Fruit fly (Drosophila melanogaster) whole organism, embryonic: ENCODE results near the gene CG12661.

ENCODE experiments used
- Bgb ChIP-seq: fragments of 200-800 bp; sonication (Bioruptor generic); IDR thresholded peaks from 2 replicates; pipeline ENCODE4 v1.3.6; 2022; ENCODE audit warnings: missing biosample characterization, missing genetic modification characterization; ENCODE audit not compliant: partially characterized antibody
- Blimp-1 ChIP-seq: fragments of 200-800 bp; sonication (Bioruptor generic); optimal IDR thresholded peaks from 3 replicates; lab custom pipeline; 2018; ENCODE audit warnings: missing biosample characterization, missing genetic modification characterization, mild to moderate bottlenecking, moderate library complexity, missing genetic modification reagents
- CG10543 ChIP-seq: fragments of 200-800 bp; sonication (Bioruptor generic); optimal IDR thresholded peaks from 3 replicates; lab custom pipeline; 2017; ENCODE audit warnings: missing biosample characterization, mild to moderate bottlenecking, missing genetic modification characterization, moderate library complexity
- CG11456 ChIP-seq: fragments of 200-800 bp; sonication (Bioruptor generic); IDR thresholded peaks from 3 replicates; pipeline ENCODE4 v1.3.6; 2022; ENCODE audit warnings: missing biosample characterization, missing genetic modification characterization
- CG11723 ChIP-seq: fragments of 200-800 bp; sonication (Bioruptor generic); optimal IDR thresholded peaks from 2 replicates; lab custom pipeline; 2017; ENCODE audit warnings: missing biosample characterization, mild to moderate bottlenecking, missing genetic modification characterization
- CG12299 ChIP-seq: fragments of 200-800 bp; sonication (Bioruptor generic); optimal IDR thresholded peaks from 2 replicates; lab custom pipeline; 2018; ENCODE audit warnings: missing biosample characterization, mild to moderate bottlenecking, missing genetic modification characterization
- CG12391 ChIP-seq: fragments of 200-800 bp; sonication (Bioruptor generic); optimal IDR thresholded peaks from 3 replicates; lab custom pipeline; 2018; ENCODE audit warnings: missing biosample characterization, mild to moderate bottlenecking, missing genetic modification characterization, moderate library complexity
- CG14965 ChIP-seq: fragments of 200-800 bp; sonication (Bioruptor generic); optimal IDR thresholded peaks from 2 replicates; lab custom pipeline; 2016; ENCODE audit warnings: missing biosample characterization, missing genetic modification characterization, borderline replicate concordance
- CG15073 ChIP-seq: fragments of 200-800 bp; sonication (Bioruptor generic); optimal IDR thresholded peaks from 2 replicates; lab custom pipeline; 2016; ENCODE audit warnings: missing biosample characterization, missing genetic modification characterization
- CG16779 ChIP-seq: fragments of 200-800 bp; sonication (Bioruptor generic); IDR thresholded peaks from 2 replicates; pipeline ENCODE4 v1.3.6; 2022; ENCODE audit warnings: missing biosample characterization, missing genetic modification characterization
- CG17328 ChIP-seq: fragments of 200-800 bp; sonication (Bioruptor generic); IDR thresholded peaks from 2 replicates; pipeline ENCODE4 v1.3.6; 2022; ENCODE audit warnings: missing biosample characterization, missing genetic modification characterization
- CG2116 ChIP-seq: fragments of 200-800 bp; sonication (Bioruptor generic); optimal IDR thresholded peaks from 3 replicates; lab custom pipeline; 2018; ENCODE audit warnings: missing biosample characterization, mild to moderate bottlenecking, missing genetic modification characterization
- CG31365 ChIP-seq: fragments of 200-800 bp; sonication (Bioruptor generic); optimal IDR thresholded peaks from 2 replicates; lab custom pipeline; 2018; ENCODE audit warnings: missing biosample characterization, mild to moderate bottlenecking, missing genetic modification characterization
- CG31441 ChIP-seq: fragments of 200-800 bp; sonication (Bioruptor generic); IDR thresholded peaks from 2 replicates; pipeline ENCODE4 v1.3.6; 2022; ENCODE audit warnings: missing biosample characterization, missing genetic modification characterization
- CG3838 ChIP-seq: fragments of 200-800 bp; sonication (Bioruptor generic); optimal IDR thresholded peaks from 3 replicates; lab custom pipeline; 2016; ENCODE audit warnings: missing biosample characterization, missing genetic modification characterization
- CG6683 ChIP-seq: fragments of 200-800 bp; sonication (Bioruptor generic); optimal IDR thresholded peaks from 2 replicates; lab custom pipeline; 2017; ENCODE audit warnings: missing biosample characterization, mild to moderate bottlenecking, missing genetic modification characterization, missing genetic modification reagents
- CG6813 ChIP-seq: fragments of 200-800 bp; sonication (Bioruptor generic); optimal IDR thresholded peaks from 2 replicates; lab custom pipeline; 2017; ENCODE audit warnings: missing biosample characterization, missing genetic modification characterization, mild to moderate bottlenecking, moderate library complexity, missing genetic modification reagents
- CG7745 ChIP-seq: fragments of 200-800 bp; sonication (Bioruptor generic); optimal IDR thresholded peaks from 2 replicates; lab custom pipeline; 2018; ENCODE audit warnings: missing biosample characterization, mild to moderate bottlenecking, missing genetic modification characterization, moderate library complexity
- CG7987 ChIP-seq: fragments of 200-800 bp; sonication (Bioruptor generic); optimal IDR thresholded peaks from 2 replicates; lab custom pipeline; 2018; ENCODE audit warnings: missing biosample characterization, mild to moderate bottlenecking, missing genetic modification characterization, moderate library complexity
- Chrac-16 ChIP-seq: fragments of 200-800 bp; sonication (Bioruptor generic); optimal IDR thresholded peaks from 3 replicates; lab custom pipeline; 2016; ENCODE audit warnings: missing biosample characterization, missing genetic modification characterization
- CoRest ChIP-seq: fragments of 200-800 bp; sonication (Bioruptor generic); optimal IDR thresholded peaks from 3 replicates; lab custom pipeline; 2018; ENCODE audit warnings: missing biosample characterization, mild to moderate bottlenecking, missing genetic modification characterization, moderate library complexity
- Dek ChIP-seq: fragments of 200-800 bp; sonication (Bioruptor generic); optimal IDR thresholded peaks from 3 replicates; lab custom pipeline; 2019; ENCODE audit warnings: missing biosample characterization, mild to moderate bottlenecking, missing genetic modification characterization, moderate library complexity
- E2f2 ChIP-seq: fragments of 200-800 bp; sonication (Bioruptor generic); IDR thresholded peaks from 2 replicates; pipeline ENCODE4 v1.3.6; 2022; ENCODE audit warnings: missing biosample characterization, missing genetic modification characterization
- Hmx ChIP-seq: fragments of 200-800 bp; sonication (Bioruptor generic); optimal IDR thresholded peaks from 2 replicates; lab custom pipeline; 2016; ENCODE audit warnings: missing biosample characterization, missing genetic modification characterization
- Hsf ChIP-seq: fragments of 200-800 bp; sonication (Bioruptor generic); optimal IDR thresholded peaks from 3 replicates; lab custom pipeline; 2016; ENCODE audit warnings: missing biosample characterization, missing genetic modification characterization
- Oli ChIP-seq: fragments of 200-800 bp; sonication (Bioruptor generic); optimal IDR thresholded peaks from 2 replicates; lab custom pipeline; 2018; ENCODE audit warnings: missing biosample characterization, mild to moderate bottlenecking, missing genetic modification characterization, moderate library complexity
- Poxn ChIP-seq: fragments of 200-800 bp; sonication (Bioruptor generic); IDR thresholded peaks from 2 replicates; pipeline ENCODE4 v1.3.6; 2022; ENCODE audit warnings: missing biosample characterization, missing genetic modification characterization
- Xrp1 ChIP-seq: fragments of 200-800 bp; sonication (Bioruptor generic); IDR thresholded peaks from 2 replicates; pipeline ENCODE4 v1.3.6; 2022; ENCODE audit warnings: missing biosample characterization, missing genetic modification characterization
- ac ChIP-seq: fragments of 200-800 bp; sonication (Bioruptor generic); optimal IDR thresholded peaks from 3 replicates; lab custom pipeline; 2017; ENCODE audit warnings: missing biosample characterization, mild to moderate bottlenecking, missing genetic modification characterization
- amos ChIP-seq: fragments of 200-800 bp; sonication (Bioruptor generic); IDR thresholded peaks from 2 replicates; pipeline ENCODE4 v1.3.6; 2022; ENCODE audit warnings: missing biosample characterization, missing genetic modification characterization; ENCODE audit not compliant: partially characterized antibody
- aop ChIP-seq: fragments of 200-800 bp; sonication (Bioruptor generic); IDR thresholded peaks from 2 replicates; pipeline ENCODE4 v1.3.6; 2022; ENCODE audit warnings: missing biosample characterization, missing genetic modification characterization
- az2 ChIP-seq: fragments of 200-800 bp; sonication (Bioruptor generic); optimal IDR thresholded peaks from 3 replicates; lab custom pipeline; 2016; ENCODE audit warnings: missing biosample characterization, missing genetic modification characterization
- gsb ChIP-seq: fragments of 200-800 bp; sonication (Bioruptor generic); IDR thresholded peaks from 2 replicates; pipeline ENCODE4 v1.3.6; 2022; ENCODE audit warnings: missing biosample characterization, missing genetic modification characterization
- gsb-n ChIP-seq: fragments of 200-800 bp; sonication (Bioruptor generic); optimal IDR thresholded peaks from 3 replicates; lab custom pipeline; 2018; ENCODE audit warnings: missing biosample characterization, mild to moderate bottlenecking, missing genetic modification characterization
- hth ChIP-seq: fragments of >200 bp; optimal IDR thresholded peaks from 2 replicates; lab custom pipeline; 2017; ENCODE audit warnings: inconsistent platforms
- kni ChIP-seq: fragments of 200-800 bp; sonication (Bioruptor generic); optimal IDR thresholded peaks from 3 replicates; lab custom pipeline; 2017; ENCODE audit warnings: mild to moderate bottlenecking, missing biosample characterization, missing genetic modification reagents, missing genetic modification characterization
- lab ChIP-seq: fragments of 200-800 bp; sonication (Bioruptor generic); optimal IDR thresholded peaks from 3 replicates; lab custom pipeline; 2017; ENCODE audit warnings: missing biosample characterization, missing genetic modification characterization, mild to moderate bottlenecking, moderate library complexity, missing genetic modification reagents
- mld ChIP-seq: fragments of 200-800 bp; sonication (Bioruptor generic); IDR thresholded peaks from 3 replicates; pipeline ENCODE4 v1.3.6; 2022; ENCODE audit warnings: missing biosample characterization, missing genetic modification characterization; ENCODE audit not compliant: partially characterized antibody
- nau ChIP-seq: fragments of 200-800 bp; sonication (Bioruptor generic); optimal IDR thresholded peaks from 3 replicates; lab custom pipeline; 2017; ENCODE audit warnings: missing biosample characterization, mild to moderate bottlenecking, missing genetic modification characterization, missing genetic modification reagents
- peb ChIP-seq: fragments of 200-800 bp; sonication (Bioruptor generic); IDR thresholded peaks from 2 replicates; pipeline ENCODE4 v1.3.6; 2022; ENCODE audit warnings: missing biosample characterization, missing genetic modification characterization
- pita ChIP-seq: fragments of 200-800 bp; sonication (Bioruptor generic); optimal IDR thresholded peaks from 2 replicates; lab custom pipeline; 2017; ENCODE audit warnings: missing biosample characterization, mild to moderate bottlenecking, missing genetic modification characterization
- slou ChIP-seq: fragments of 200-800 bp; sonication (Bioruptor generic); optimal IDR thresholded peaks from 3 replicates; lab custom pipeline; 2016; ENCODE audit warnings: missing biosample characterization, missing genetic modification characterization
- sna ChIP-seq: fragments of 200-800 bp; sonication (Bioruptor generic); IDR thresholded peaks from 2 replicates; pipeline ENCODE4 v1.3.6; 2022; ENCODE audit warnings: missing biosample characterization, missing genetic modification characterization; ENCODE audit not compliant: partially characterized antibody
- ttk ChIP-seq: fragments of 200-800 bp; sonication (Bioruptor generic); IDR thresholded peaks from 2 replicates; pipeline ENCODE4 v2.1.2; 2022; ENCODE audit warnings: missing biosample characterization, missing genetic modification characterization
- tup ChIP-seq: fragments of 200-800 bp; sonication (Bioruptor generic); optimal IDR thresholded peaks from 2 replicates; lab custom pipeline; 2016; ENCODE audit warnings: missing biosample characterization, mild to moderate bottlenecking, missing genetic modification characterization, moderate library complexity
- vnd ChIP-seq: fragments of 200-800 bp; sonication (Bioruptor generic); IDR thresholded peaks from 3 replicates; pipeline ENCODE4 v1.3.6; 2022; ENCODE audit warnings: missing biosample characterization, missing genetic modification characterization; ENCODE audit not compliant: partially characterized antibody
- wdn ChIP-seq: fragments of 200-800 bp; sonication (Bioruptor generic); IDR thresholded peaks from 2 replicates; pipeline ENCODE4 v1.3.6; 2022; ENCODE audit warnings: missing biosample characterization, missing genetic modification characterization
- wek ChIP-seq: fragments of 200-800 bp; sonication (Bioruptor generic); optimal IDR thresholded peaks from 3 replicates; lab custom pipeline; 2018; ENCODE audit warnings: missing biosample characterization, mild to moderate bottlenecking, missing genetic modification characterization, moderate library complexity
- zfh1 ChIP-seq: fragments of 200-800 bp; sonication (Bioruptor generic); IDR thresholded peaks from 3 replicates; pipeline ENCODE4 v1.3.6; 2022; ENCODE audit warnings: missing biosample characterization, missing genetic modification characterization

Gene CG12661

dm6 chrX:8878967-8879554 is 44.4 kb downstream of the CG12661 start (continued):
- TF ChIP-seq CG17328 (GFP tag; lab: Robert Waterston, UW) (peak; percentile 94), CG10543 (peak; percentile 19), CG3838 (GFP tag; lab: Kevin White, UChicago) (no peak), CG31441 (GFP tag; lab: Robert Waterston, UW) (peak; percentile 90), Dek (tag; lab: Kevin White, UChicago) (peak; percentile 75), ttk (GFP tag; lab: Robert Waterston, UW) (peak; percentile 81), kni (no peak), sna (GFP tag; lab: Robert Waterston, UW) (no peak), az2 (GFP tag; lab: Kevin White, UChicago) (peak; percentile 72), CG12391 (peak; percentile 87), CG15073 (GFP tag; lab: Kevin White, UChicago) (no peak), amos (GFP tag; lab: Robert Waterston, UW) (no peak), E2f2 (GFP tag; lab: Robert Waterston, UW) (peak; percentile 71), CG14965 (no peak), peb (GFP tag; lab: Robert Waterston, UW) (peak; percentile 73; the same call in 1 of the 2 replicates), Hsf (GFP tag; lab: Kevin White, UChicago) (peak; percentile 17), lab (GFP tag; lab: Kevin White, UChicago) (peak; percentile 91), CG6813 (GFP tag; lab: Kevin White, UChicago) (peak; percentile 77), Oli (peak; percentile 86), aop (GFP tag; lab: Robert Waterston, UW) (peak; percentile 39; the same call in 1 of the 2 replicates), wek (GFP tag; lab: Kevin White, UChicago) (no peak), nau (GFP tag; lab: Kevin White, UChicago) (peak; percentile 62), CG2116 (peak; percentile 22), ac (GFP tag; lab: Kevin White, UChicago) (peak; percentile 10), slou (GFP tag; lab: Kevin White, UChicago) (no peak), Xrp1 (GFP tag; lab: Robert Waterston, UW) (peak; percentile 92), CG31365 (peak; percentile 35), CG6683 (GFP tag; lab: Kevin White, UChicago) (peak; percentile 67), Chrac-16 (GFP tag; lab: Kevin White, UChicago) (peak; percentile 65), CoRest (tag; lab: Kevin White, UChicago) (peak; percentile 84), Hmx (GFP tag; lab: Kevin White, UChicago) (no peak), CG11723 (GFP tag; lab: Kevin White, UChicago) (peak; percentile 56), tup (GFP tag; lab: Kevin White, UChicago) (no peak), CG16779 (GFP tag; lab: Robert Waterston, UW) (peak; percentile 78), mld (no peak), gsb (GFP tag; lab: Robert Waterston, UW) (peak; percentile 81), Poxn (GFP tag; lab: Robert Waterston, UW) (peak; percentile 32; the same call in 1 of the 2 replicates), hth (lab: Kevin White, UChicago) (no peak), Blimp-1 (GFP tag; lab: Kevin White, UChicago) (peak; percentile 83), vnd (GFP tag; lab: Robert Waterston, UW) (no peak), gsb-n (tag; lab: Kevin White, UChicago) (peak; percentile 85), Bgb (GFP tag; lab: Robert Waterston, UW) (no peak), CG11456 (peak; percentile 88), pita (GFP tag; lab: Kevin White, UChicago) (no peak), wdn (GFP tag; lab: Robert Waterston, UW) (peak; percentile 77), CG7987 (GFP tag; lab: Kevin White, UChicago) (peak; percentile 29), zfh1 (peak; percentile 90), CG7745 (tag; lab: Kevin White, UChicago) (no peak), CG12299 (peak; percentile 67)
